Worm (Caenorhabditis elegans): ENCODE measurements around the gene srh-18.

DNA sequence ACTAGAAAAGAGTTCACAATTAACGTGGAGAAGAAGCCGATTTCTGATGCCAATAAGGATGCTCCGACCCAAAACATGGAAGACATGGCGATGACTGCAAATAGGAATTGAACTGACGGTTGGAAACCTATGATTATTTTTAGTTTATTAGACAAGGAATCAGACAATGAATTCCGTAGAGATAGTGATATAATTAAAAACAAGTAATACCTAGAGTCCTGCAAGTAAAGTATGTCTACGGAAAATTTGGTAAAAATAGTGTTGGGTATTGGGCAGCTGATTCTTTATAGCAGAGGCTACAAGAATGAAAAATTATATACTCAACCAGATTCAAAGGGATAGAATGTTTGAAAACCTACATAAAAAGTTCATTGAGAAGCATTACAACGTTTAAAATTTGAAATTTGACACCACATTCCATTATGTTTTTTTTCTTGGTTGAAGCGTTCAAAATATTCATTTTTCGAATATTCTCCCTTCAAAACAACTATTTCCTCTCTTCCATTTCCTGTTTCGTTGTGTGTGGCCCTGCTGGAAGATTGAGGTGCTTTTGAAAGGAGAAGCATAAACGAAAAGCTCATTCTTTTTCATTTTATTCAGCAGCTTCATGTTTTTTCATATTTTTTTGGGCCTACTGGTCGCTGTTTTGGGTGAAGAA is 21.5 kb downstream of the srh-18 start, which contains the start of the genes str-4 and lgc-48:
- no peak for TF ChIP-seq lsy-2 (tag; optimal IDR thresholded peaks at IDR 0.05)
- TF ChIP-seq mls-2 (tag; optimal IDR thresholded peaks at IDR 0.05) = no peak
- no peak for TF ChIP-seq mep-1 (tag; optimal IDR thresholded peaks at IDR 0.05)
- TF ChIP-seq zip-8 (tag; optimal IDR thresholded peaks at IDR 0.05) = no peak
- TF ChIP-seq nhr-237 (tag; optimal IDR thresholded peaks at IDR 0.05) = no peak
- TF ChIP-seq lin-13 (tag; optimal IDR thresholded peaks at IDR 0.05) = no peak
- TF ChIP-seq mab-5 (tag; optimal IDR thresholded peaks at IDR 0.05) = no peak
- no peak for TF ChIP-seq flh-1 (GFP tag; optimal IDR thresholded peaks at IDR 0.05)
- TF ChIP-seq unc-39 (tag; optimal IDR thresholded peaks at IDR 0.05) = no peak
- TF ChIP-seq nhr-76 (tag; optimal IDR thresholded peaks at IDR 0.05) = no peak
- no peak for TF ChIP-seq cnd-1 (tag; optimal IDR thresholded peaks at IDR 0.05)
